Worm (Caenorhabditis elegans): Measurements from ENCODE around the gene rpoa-49.

rpoa-49 gene

DNA sequence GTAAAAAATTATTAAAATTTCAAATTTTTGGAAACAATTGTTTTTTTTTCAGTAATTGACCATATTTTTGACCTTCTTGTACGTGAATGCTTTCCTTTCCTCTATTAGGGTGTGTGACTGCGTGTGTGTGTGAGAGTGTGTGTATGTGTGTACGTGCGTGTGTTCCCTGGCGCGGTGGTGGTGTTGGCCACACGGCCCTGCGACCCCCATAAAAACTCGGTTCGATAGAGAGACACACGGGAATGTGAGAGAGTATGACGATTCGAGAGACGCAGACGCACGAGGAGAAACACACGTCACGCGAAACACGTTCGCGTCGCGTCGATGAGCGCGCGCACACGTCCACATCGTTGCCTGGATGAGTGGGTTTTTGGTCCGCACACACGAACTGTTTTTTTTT, 26.1 kb upstream of the rpoa-49 start (continued):
- TF ChIP-seq unc-55 (GFP tag; optimal IDR thresholded peaks at IDR 0.05) = peak; percentile 82
- TF ChIP-seq sma-9 (GFP tag; optimal IDR thresholded peaks at IDR 0.05) = peak; percentile 59
- TF ChIP-seq sma-9 (tag; optimal IDR thresholded peaks at IDR 0.05) = no peak
- TF ChIP-seq peb-1 (tag; optimal IDR thresholded peaks at IDR 0.05) = no peak
- TF ChIP-seq unc-39 (tag; optimal IDR thresholded peaks at IDR 0.05) = no peak
- no peak for TF ChIP-seq mab-5 (tag; optimal IDR thresholded peaks at IDR 0.05)
- no peak for TF ChIP-seq ZK546.5 (tag; optimal IDR thresholded peaks at IDR 0.05)
- peak; percentile 42 for TF ChIP-seq sem-4 (tag; optimal IDR thresholded peaks at IDR 0.05)
- TF ChIP-seq blmp-1 (tag; optimal IDR thresholded peaks at IDR 0.05; ENCODE audit: insufficient read depth) = no peak
- peak; percentile 74 for TF ChIP-seq fos-1 (tag; optimal IDR thresholded peaks at IDR 0.05)
- peak; percentile 38 to 66 for TF ChIP-seq lsy-2 (tag; optimal IDR thresholded peaks at IDR 0.05)
- TF ChIP-seq mdl-1 (tag; optimal IDR thresholded peaks at IDR 0.05) = peak; percentile 40 to 83
- TF ChIP-seq nhr-10 (tag; optimal IDR thresholded peaks at IDR 0.05) = no peak
- TF ChIP-seq nhr-237 (tag; optimal IDR thresholded peaks at IDR 0.05) = no peak
- TF ChIP-seq ceh-82 (tag; optimal IDR thresholded peaks at IDR 0.05) = no peak
- peak; percentile 79 for TF ChIP-seq F13H6.1 (tag; optimal IDR thresholded peaks at IDR 0.05)
- TF ChIP-seq ztf-11 (tag; optimal IDR thresholded peaks at IDR 0.05) = no peak
- TF ChIP-seq alr-1 (tag; optimal IDR thresholded peaks at IDR 0.05) = no peak
- TF ChIP-seq unc-62 (GFP tag; optimal IDR thresholded peaks at IDR 0.05) = no peak
- no peak for TF ChIP-seq nhr-11 (tag; optimal IDR thresholded peaks at IDR 0.05)
- TF ChIP-seq sma-3 (GFP tag; optimal IDR thresholded peaks at IDR 0.05) = peak; percentile 30
- TF ChIP-seq egl-27 (tag; optimal IDR thresholded peaks at IDR 0.05) = peak; percentile 57
- no peak for TF ChIP-seq dmd-4 (tag; optimal IDR thresholded peaks at IDR 0.05)
- TF ChIP-seq nhr-12 (tag; optimal IDR thresholded peaks at IDR 0.05) = no peak
- peak; percentile 93 for TF ChIP-seq crh-2 (tag; optimal IDR thresholded peaks at IDR 0.05)
- no peak for TF ChIP-seq ztf-1 (GFP tag; conservative IDR thresholded peaks at IDR 0.05)
- TF ChIP-seq lin-13 (GFP tag; optimal IDR thresholded peaks at IDR 0.05) = peak; percentile 69
- TF ChIP-seq nhr-129 (tag; optimal IDR thresholded peaks at IDR 0.05) = peak; percentile 86
- TF ChIP-seq aly-2 (tag; optimal IDR thresholded peaks at IDR 0.05) = no peak

DNA sequence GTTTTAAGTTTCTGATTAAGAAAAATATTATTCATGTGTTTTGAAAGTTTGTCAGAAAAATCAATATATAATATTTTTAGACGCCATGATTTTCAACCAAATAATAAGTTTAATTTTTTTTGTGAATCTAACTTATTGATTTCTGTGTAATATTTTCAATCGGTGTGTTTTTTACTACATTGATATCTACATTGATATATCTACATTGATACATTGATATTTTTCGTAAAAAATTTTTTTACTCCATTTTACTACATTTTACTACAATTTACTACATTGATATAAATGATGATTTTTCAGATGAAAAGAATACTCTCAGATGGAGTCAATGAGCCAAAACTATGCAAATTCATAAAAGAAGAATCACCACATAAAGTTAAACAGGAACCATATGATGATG, 25.6 kb upstream of the rpoa-49 start, which contains the start of gene gmeb-1:
gmeb-1 (plus strand) TSS at position 301 of the 400 bp plus-strand sequence.
- no peak for TF ChIP-seq fos-1 (tag; optimal IDR thresholded peaks at IDR 0.05)
- TF ChIP-seq snpc-4 (tag; optimal IDR thresholded peaks at IDR 0.05) = no peak
- TF ChIP-seq nhr-12 (tag; optimal IDR thresholded peaks at IDR 0.05) = no peak

DNA sequence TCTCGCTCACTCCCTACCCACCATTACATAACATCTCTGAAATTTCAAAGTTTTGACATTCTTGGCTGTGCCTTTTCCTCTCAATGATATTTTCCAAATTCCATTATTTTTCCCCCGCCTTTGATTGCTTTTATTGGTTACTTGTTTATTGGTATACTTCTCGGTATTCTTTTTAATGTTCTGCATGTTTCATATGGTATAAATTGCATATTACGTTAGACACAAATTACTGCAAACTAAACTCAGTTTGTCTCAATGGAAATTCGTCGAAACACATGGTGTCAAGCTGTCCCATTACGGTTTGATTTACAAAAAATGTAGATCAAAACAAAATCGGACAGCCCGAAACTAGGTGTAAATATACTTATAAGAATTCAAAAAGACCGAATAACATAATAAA, 22.9 kb upstream of the rpoa-49 start:
- no peak for TF ChIP-seq nhr-25 (tag; optimal IDR thresholded peaks at IDR 0.05)
- TF ChIP-seq nhr-6 (tag; optimal IDR thresholded peaks at IDR 0.05) = peak; percentile 59

DNA sequence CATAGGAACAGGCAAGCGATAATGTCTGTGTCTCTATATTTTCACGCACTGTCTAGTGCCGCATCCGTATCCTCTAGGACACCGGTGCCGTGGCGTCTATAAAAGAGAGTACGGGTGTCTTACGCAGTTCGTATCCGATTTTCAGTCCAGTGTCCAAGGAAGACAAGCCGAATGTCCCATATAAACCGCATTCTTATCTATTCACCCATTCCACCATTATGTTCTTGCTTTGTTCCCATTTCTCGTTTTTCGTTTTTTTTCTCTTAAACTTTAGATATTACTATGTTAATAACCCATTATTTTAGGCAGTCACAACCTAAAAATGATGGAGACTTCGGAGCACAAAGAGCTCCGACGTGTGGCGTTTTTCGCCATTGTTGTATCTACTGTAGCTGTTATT, 21.8 kb upstream of the rpoa-49 start, which contains the start of gene sqt-2:
sqt-2 (plus strand) TSS at position 301 of the 400 bp plus-strand sequence.
- TF ChIP-seq ama-1 (optimal IDR thresholded peaks at IDR 0.05) (peak; percentile 13), nhr-6 (tag; optimal IDR thresholded peaks at IDR 0.05) (peak; percentile 37), lin-13 (GFP tag; optimal IDR thresholded peaks at IDR 0.05) (no peak), sem-4 (tag; optimal IDR thresholded peaks at IDR 0.05) (no peak), nhr-21 (tag; optimal IDR thresholded peaks at IDR 0.05) (peak; percentile 25)

DNA sequence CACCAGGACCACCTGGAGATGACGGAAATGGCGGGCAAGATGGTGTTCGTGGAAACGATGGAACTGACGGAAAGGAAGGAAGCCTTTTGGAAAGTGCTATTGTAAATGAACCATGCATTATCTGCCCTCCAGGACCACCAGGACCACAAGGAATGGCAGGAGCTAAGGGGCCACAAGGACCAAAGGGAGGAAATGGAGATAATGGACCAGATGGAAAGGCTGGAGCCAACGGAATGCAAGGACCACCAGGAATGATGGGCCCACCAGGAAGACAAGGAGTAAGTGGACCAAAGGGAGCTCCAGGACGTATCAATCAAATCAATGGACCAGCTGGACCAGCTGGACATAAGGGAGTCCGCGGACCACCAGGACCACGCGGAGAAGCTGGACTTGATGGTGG, 21.1 kb upstream of the rpoa-49 start:
- TF ChIP-seq unc-39 (tag; optimal IDR thresholded peaks at IDR 0.05) (no peak), lsy-2 (tag; optimal IDR thresholded peaks at IDR 0.05) (no peak), egl-27 (tag; optimal IDR thresholded peaks at IDR 0.05) (no peak), ama-1 (optimal IDR thresholded peaks at IDR 0.05) (peak; percentile 62), elt-3 (tag; optimal IDR thresholded peaks at IDR 0.05) (peak; percentile 27)

DNA sequence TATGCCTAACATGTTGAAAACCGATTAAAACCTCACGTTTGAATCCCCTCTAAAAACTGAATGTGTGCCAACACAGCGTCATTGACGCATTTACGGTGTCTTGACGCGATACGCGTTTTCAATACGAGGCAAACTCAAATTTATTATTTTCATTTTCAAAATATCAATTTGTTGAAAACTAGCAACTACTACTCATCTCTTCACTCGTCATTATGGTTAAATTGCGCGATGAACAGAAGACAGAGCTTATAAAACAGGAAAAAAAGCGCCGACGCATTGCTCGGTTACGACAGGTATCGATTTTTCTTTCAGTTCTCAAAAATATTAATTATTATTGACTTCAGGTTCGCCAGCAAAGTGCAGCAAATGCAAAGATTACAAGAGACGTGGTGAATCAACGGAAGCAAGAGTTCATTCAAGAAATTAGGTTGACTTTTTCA, 20.3 kb upstream of the rpoa-49 start, which contains the start of gene enee-1:
enee-1 (plus strand) TSS at position 108 of the 440 bp plus-strand sequence.
- no peak for TF ChIP-seq elt-3 (tag; optimal IDR thresholded peaks at IDR 0.05)
- TF ChIP-seq ZK546.5 (tag; optimal IDR thresholded peaks at IDR 0.05) = no peak
- TF ChIP-seq mbf-1 (tag; optimal IDR thresholded peaks at IDR 0.05) = no peak
- peak; percentile 48 for TF ChIP-seq snpc-4 (tag; optimal IDR thresholded peaks at IDR 0.05)
- TF ChIP-seq lsy-2 (tag; optimal IDR thresholded peaks at IDR 0.05) = peak; percentile 83 to 93
- TF ChIP-seq fos-1 (tag; optimal IDR thresholded peaks at IDR 0.05) = peak; percentile 50
- TF ChIP-seq nhr-21 (tag; optimal IDR thresholded peaks at IDR 0.05) = peak; percentile 94
- TF ChIP-seq gmeb-1 (tag; optimal IDR thresholded peaks at IDR 0.05) = no peak
- TF ChIP-seq unc-39 (tag; optimal IDR thresholded peaks at IDR 0.05) = no peak
- TF ChIP-seq ceh-82 (tag; optimal IDR thresholded peaks at IDR 0.05) = peak; percentile 67
- TF ChIP-seq R02D3.7 (tag; optimal IDR thresholded peaks at IDR 0.05) = peak; percentile 62
- TF ChIP-seq nhr-129 (tag; optimal IDR thresholded peaks at IDR 0.05) = peak; percentile 91
- TF ChIP-seq ztf-4 (tag; optimal IDR thresholded peaks at IDR 0.05) = peak; percentile 5
- no peak for TF ChIP-seq dmd-4 (tag; optimal IDR thresholded peaks at IDR 0.05)
- peak; percentile 99 for TF ChIP-seq nhr-6 (tag; optimal IDR thresholded peaks at IDR 0.05)
- TF ChIP-seq elt-1 (tag; optimal IDR thresholded peaks at IDR 0.05) = peak; percentile 18
- peak; percentile 91 for TF ChIP-seq lin-13 (GFP tag; optimal IDR thresholded peaks at IDR 0.05)
- peak; percentile 51 for TF ChIP-seq zag-1 (tag; optimal IDR thresholded peaks at IDR 0.05)
- TF ChIP-seq nhr-10 (tag; optimal IDR thresholded peaks at IDR 0.05) = peak; percentile 74
- TF ChIP-seq C34F6.9 (tag; optimal IDR thresholded peaks at IDR 0.05) = peak; percentile 90
- TF ChIP-seq ama-1 (optimal IDR thresholded peaks at IDR 0.05) = peak; percentile 87
- TF ChIP-seq ztf-11 (tag; optimal IDR thresholded peaks at IDR 0.05) = no peak
- TF ChIP-seq lin-11 (tag; optimal IDR thresholded peaks at IDR 0.05) = peak; percentile 62
- peak; percentile 38 for TF ChIP-seq blmp-1 (tag; optimal IDR thresholded peaks at IDR 0.05; ENCODE audit: insufficient read depth)
